Fruit fly (Drosophila melanogaster) whole organism, embryonic: ENCODE measurements around the gene CG42404.

Experiments used
- BtbVII ChIP-seq: fragments of 200-800 bp; sonication (Bioruptor generic); optimal IDR thresholded peaks from 3 replicates; lab custom pipeline; 2017; ENCODE audit warnings: missing biosample characterization, mild to moderate bottlenecking, missing genetic modification characterization
- CG11085 ChIP-seq: fragments of 200-800 bp; sonication (Bioruptor generic); IDR thresholded peaks from 2 replicates; pipeline ENCODE4 v1.3.6; 2022; ENCODE audit warnings: missing biosample characterization, missing genetic modification characterization
- CG11398 ChIP-seq: fragments of 200-800 bp; sonication (Bioruptor generic); optimal IDR thresholded peaks from 2 replicates; lab custom pipeline; 2016; ENCODE audit warnings: missing biosample characterization, missing genetic modification characterization
- CG13296 ChIP-seq: fragments of 200-800 bp; sonication (Bioruptor generic); optimal IDR thresholded peaks from 3 replicates; lab custom pipeline; 2018; ENCODE audit warnings: missing biosample characterization, mild to moderate bottlenecking, missing genetic modification characterization
- CG14965 ChIP-seq: fragments of 200-800 bp; sonication (Bioruptor generic); optimal IDR thresholded peaks from 2 replicates; lab custom pipeline; 2016; ENCODE audit warnings: missing biosample characterization, missing genetic modification characterization, borderline replicate concordance
- CG15011 ChIP-seq: fragments of 200-800 bp; sonication (Bioruptor generic); optimal IDR thresholded peaks from 3 replicates; lab custom pipeline; 2018; ENCODE audit warnings: missing biosample characterization, mild to moderate bottlenecking, missing genetic modification characterization
- CG17328 ChIP-seq: fragments of 200-800 bp; sonication (Bioruptor generic); IDR thresholded peaks from 2 replicates; pipeline ENCODE4 v1.3.6; 2022; ENCODE audit warnings: missing biosample characterization, missing genetic modification characterization
- CG18476 ChIP-seq: fragments of 200-800 bp; sonication (Bioruptor generic); optimal IDR thresholded peaks from 2 replicates; lab custom pipeline; 2016; ENCODE audit warnings: missing biosample characterization, mild to moderate bottlenecking, missing genetic modification characterization
- CG2678 ChIP-seq: fragments of 200-800 bp; sonication (Bioruptor generic); optimal IDR thresholded peaks from 3 replicates; lab custom pipeline; 2019; ENCODE audit warnings: missing biosample characterization, mild to moderate bottlenecking, missing genetic modification characterization, moderate library complexity
- CG2889 ChIP-seq: fragments of 200-800 bp; sonication (Bioruptor generic); IDR thresholded peaks from 3 replicates; pipeline ENCODE4 v1.3.6; 2022; ENCODE audit warnings: missing biosample characterization, missing genetic modification characterization
- CG32767 ChIP-seq: fragments of 200-800 bp; sonication (Bioruptor generic); IDR thresholded peaks from 2 replicates; pipeline ENCODE4 v1.3.6; 2022; ENCODE audit warnings: missing biosample characterization, missing genetic modification characterization
- CG34224 ChIP-seq: fragments of 200-800 bp; sonication (Bioruptor generic); IDR thresholded peaks from 3 replicates; pipeline ENCODE4 v1.3.6; 2022; ENCODE audit warnings: missing biosample characterization, missing genetic modification characterization; ENCODE audit not compliant: partially characterized antibody
- CG3995 ChIP-seq: fragments of 200-800 bp; sonication (Bioruptor generic); optimal IDR thresholded peaks from 3 replicates; lab custom pipeline; 2016; ENCODE audit warnings: missing biosample characterization, missing genetic modification characterization
- CG5953 ChIP-seq: fragments of 200-800 bp; sonication (Bioruptor generic); IDR thresholded peaks from 2 replicates; pipeline ENCODE4 v1.3.6; 2022; ENCODE audit warnings: missing biosample characterization, missing genetic modification characterization
- CG6272 ChIP-seq: fragments of 200-800 bp; sonication (Bioruptor generic); IDR thresholded peaks from 2 replicates; pipeline ENCODE4 v1.3.6; 2022; ENCODE audit warnings: missing biosample characterization, missing genetic modification characterization
- CG6765 ChIP-seq: fragments of 200-800 bp; sonication (Bioruptor generic); optimal IDR thresholded peaks from 3 replicates; lab custom pipeline; 2017; ENCODE audit warnings: missing biosample characterization, mild to moderate bottlenecking, missing genetic modification characterization
- CG7357 ChIP-seq: fragments of 200-800 bp; sonication (Bioruptor generic); IDR thresholded peaks from 3 replicates; pipeline ENCODE4 v1.3.6; 2022; ENCODE audit warnings: missing biosample characterization, missing genetic modification characterization
- CG8281 ChIP-seq: fragments of 200-800 bp; sonication (Bioruptor generic); optimal IDR thresholded peaks from 2 replicates; lab custom pipeline; 2018; ENCODE audit warnings: missing biosample characterization, mild to moderate bottlenecking, missing genetic modification characterization, moderate library complexity
- CG8359 ChIP-seq: fragments of 200-800 bp; sonication (Bioruptor generic); optimal IDR thresholded peaks from 2 replicates; lab custom pipeline; 2017; ENCODE audit warnings: missing biosample characterization, mild to moderate bottlenecking, missing genetic modification characterization, borderline replicate concordance
- CG8765 ChIP-seq: fragments of 200-800 bp; sonication (Bioruptor generic); IDR thresholded peaks from 2 replicates; pipeline ENCODE4 v1.3.6; 2022; ENCODE audit warnings: missing biosample characterization, missing genetic modification characterization
- CG9797 ChIP-seq: fragments of 200-800 bp; sonication (Bioruptor generic); optimal IDR thresholded peaks from 3 replicates; lab custom pipeline; 2018; ENCODE audit warnings: missing biosample characterization, mild to moderate bottlenecking, missing genetic modification characterization
- ERR ChIP-seq: fragments of 200-800 bp; sonication (Bioruptor generic); optimal IDR thresholded peaks from 2 replicates; lab custom pipeline; 2016; ENCODE audit warnings: missing biosample characterization, missing genetic modification characterization
- Eip74EF ChIP-seq, 2 experiments: fragments of 200-800 bp in 1 of 2; fragments of >200 bp in 1 of 2; sonication (Bioruptor generic) in 1 of 2; optimal IDR thresholded peaks; 2 replicates each; lab custom pipeline; 2017 to 2019; ENCODE audit warnings: missing biosample characterization in 2 of 2, missing genetic modification characterization in 2 of 2, mild to moderate bottlenecking in 1 of 2, moderate library complexity in 1 of 2
- GATAe ChIP-seq: fragments of 200-800 bp; sonication (Bioruptor generic); conservative IDR thresholded peaks from 2 replicates; pipeline ENCODE4 v1.3.6; 2022; ENCODE audit warnings: missing biosample characterization, missing genetic modification characterization
- H15 ChIP-seq: fragments of 200-800 bp; sonication (Bioruptor generic); IDR thresholded peaks from 3 replicates; pipeline ENCODE4 v1.3.6; 2022; ENCODE audit warnings: missing biosample characterization, missing genetic modification characterization
- Hr51 ChIP-seq, 2 experiments: fragments of 200-800 bp; sonication (Bioruptor generic); optimal IDR thresholded peaks; 2 replicates in 1 of 2; 3 replicates in 1 of 2; lab custom pipeline; 2016 to 2018; ENCODE audit warnings: missing biosample characterization in 2 of 2, missing genetic modification characterization in 2 of 2, mild to moderate bottlenecking in 1 of 2, moderate library complexity in 1 of 2
- Kr ChIP-seq: fragments of 200-800 bp; sonication (Bioruptor generic); optimal IDR thresholded peaks from 2 replicates; lab custom pipeline; 2017; ENCODE audit warnings: missing biosample characterization, mild to moderate bottlenecking, missing genetic modification characterization
- NfI ChIP-seq: fragments of 200-800 bp; sonication (Bioruptor generic); optimal IDR thresholded peaks from 3 replicates; lab custom pipeline; 2018; ENCODE audit warnings: missing biosample characterization, mild to moderate bottlenecking, missing genetic modification characterization, moderate library complexity
- Oli ChIP-seq: fragments of 200-800 bp; sonication (Bioruptor generic); optimal IDR thresholded peaks from 2 replicates; lab custom pipeline; 2018; ENCODE audit warnings: missing biosample characterization, mild to moderate bottlenecking, missing genetic modification characterization, moderate library complexity
- Sox100B ChIP-seq: fragments of 200-800 bp; sonication (Bioruptor generic); optimal IDR thresholded peaks from 3 replicates; lab custom pipeline; 2018; ENCODE audit warnings: missing biosample characterization, mild to moderate bottlenecking, missing genetic modification characterization
- ac ChIP-seq: fragments of 200-800 bp; sonication (Bioruptor generic); optimal IDR thresholded peaks from 3 replicates; lab custom pipeline; 2017; ENCODE audit warnings: missing biosample characterization, mild to moderate bottlenecking, missing genetic modification characterization
- ap ChIP-seq: fragments of 200-800 bp; sonication (Bioruptor generic); IDR thresholded peaks from 2 replicates; pipeline ENCODE4 v1.3.6; 2022; ENCODE audit warnings: missing biosample characterization, missing genetic modification characterization
- crc ChIP-seq: fragments of 200-800 bp; sonication (Bioruptor generic); optimal IDR thresholded peaks from 2 replicates; lab custom pipeline; 2016; ENCODE audit warnings: missing biosample characterization, missing genetic modification characterization
- dpn ChIP-seq, 2 experiments: fragments of 200-800 bp; sonication (Bioruptor generic); optimal IDR thresholded peaks; 3 replicates each; lab custom pipeline; 2016; ENCODE audit warnings: missing biosample characterization in 2 of 2, missing genetic modification characterization in 2 of 2
- dysf ChIP-seq: fragments of 200-800 bp; sonication (Bioruptor generic); IDR thresholded peaks from 3 replicates; pipeline ENCODE4 v1.3.6; 2022; ENCODE audit warnings: missing biosample characterization, missing genetic modification characterization
- en ChIP-seq: fragments of 200-800 bp; sonication (Bioruptor generic); optimal IDR thresholded peaks from 2 replicates; lab custom pipeline; 2016; ENCODE audit warnings: missing biosample characterization, missing genetic modification characterization
- eve ChIP-seq, 2 experiments: fragments of >200 bp; optimal IDR thresholded peaks; 2 replicates each; lab custom pipeline; 2017; ENCODE audit warnings: missing biosample characterization in 2 of 2, missing genetic modification characterization in 2 of 2
- fru ChIP-seq: fragments of >200 bp; optimal IDR thresholded peaks from 2 replicates; lab custom pipeline; 2017
- grau ChIP-seq: fragments of 200-800 bp; optimal IDR thresholded peaks from 3 replicates; lab custom pipeline; 2019; ENCODE audit warnings: missing biosample characterization, mild to moderate bottlenecking, missing genetic modification characterization, moderate library complexity
- hbn ChIP-seq: fragments of 200-800 bp; sonication (Bioruptor generic); IDR thresholded peaks from 2 replicates; pipeline ENCODE4 v1.3.6; 2022; ENCODE audit warnings: missing biosample characterization, missing genetic modification characterization; ENCODE audit not compliant: partially characterized antibody
- insv ChIP-seq, 2 experiments: fragments of 200-800 bp; sonication (Bioruptor generic); optimal IDR thresholded peaks; 3 replicates each; lab custom pipeline; 2016 to 2018; ENCODE audit warnings: missing biosample characterization in 2 of 2, missing genetic modification characterization in 2 of 2
- jumu ChIP-seq: fragments of 200-800 bp; sonication (Bioruptor generic); optimal IDR thresholded peaks from 3 replicates; lab custom pipeline; 2016; ENCODE audit warnings: missing biosample characterization, missing genetic modification characterization
- ken ChIP-seq: fragments of 200-800 bp; sonication (Bioruptor generic); IDR thresholded peaks from 3 replicates; pipeline ENCODE4 v1.3.6; 2022; ENCODE audit warnings: missing biosample characterization, missing genetic modification characterization
- lmd ChIP-seq: fragments of 200-800 bp; sonication (Bioruptor generic); IDR thresholded peaks from 2 replicates; pipeline ENCODE4 v1.3.6; 2022; ENCODE audit warnings: missing biosample characterization, missing genetic modification characterization
- maf-S ChIP-seq: fragments of 200-800 bp; sonication (Bioruptor generic); optimal IDR thresholded peaks from 2 replicates; lab custom pipeline; 2016; ENCODE audit warnings: missing biosample characterization, missing genetic modification characterization
- nom ChIP-seq: fragments of 200-800 bp; sonication (Bioruptor generic); optimal IDR thresholded peaks from 2 replicates; lab custom pipeline; 2017; ENCODE audit warnings: missing biosample characterization, missing genetic modification characterization, mild to moderate bottlenecking, moderate library complexity, missing genetic modification reagents
- pita ChIP-seq: fragments of 200-800 bp; sonication (Bioruptor generic); optimal IDR thresholded peaks from 2 replicates; lab custom pipeline; 2017; ENCODE audit warnings: missing biosample characterization, mild to moderate bottlenecking, missing genetic modification characterization
- sna ChIP-seq: fragments of 200-800 bp; sonication (Bioruptor generic); IDR thresholded peaks from 2 replicates; pipeline ENCODE4 v1.3.6; 2022; ENCODE audit warnings: missing biosample characterization, missing genetic modification characterization; ENCODE audit not compliant: partially characterized antibody
- tgo ChIP-seq: fragments of 200-800 bp; sonication (Bioruptor generic); IDR thresholded peaks from 3 replicates; pipeline ENCODE4 v1.3.6; 2022; ENCODE audit warnings: missing biosample characterization, missing genetic modification characterization
- unc-4 ChIP-seq: fragments of 200-800 bp; sonication (Bioruptor generic); IDR thresholded peaks from 2 replicates; pipeline ENCODE4 v1.3.6; 2022; ENCODE audit warnings: missing biosample characterization, missing genetic modification characterization; ENCODE audit not compliant: partially characterized antibody
- z ChIP-seq: fragments of 200-800 bp; sonication (Bioruptor generic); IDR thresholded peaks from 3 replicates; pipeline ENCODE4 v1.3.6; 2022; ENCODE audit warnings: missing biosample characterization, missing genetic modification characterization

Gene CG42404

DNA sequence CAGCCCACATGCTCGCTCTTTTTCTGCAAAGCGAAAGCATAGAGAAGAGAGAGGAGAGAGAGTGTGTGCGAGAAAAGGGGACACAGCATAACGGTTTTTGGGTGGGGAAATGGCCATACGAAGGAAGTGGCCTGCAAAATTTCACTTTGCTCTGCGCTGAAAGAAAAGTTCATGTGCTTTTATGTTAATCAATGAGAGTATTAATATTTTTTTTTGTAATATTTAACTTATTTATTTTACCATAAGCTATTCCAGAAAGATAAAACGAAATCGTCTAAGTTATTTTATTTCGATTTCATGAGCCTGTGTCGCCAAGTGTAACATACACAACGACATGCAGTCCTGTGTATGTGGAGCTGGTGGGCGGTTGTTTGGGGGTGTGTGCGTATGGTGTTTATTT lies 560 bp downstream of the CG42404 start (continued):
- no peak for TF ChIP-seq CG8281 (tag; lab: Kevin White, UChicago)
- TF ChIP-seq CG5953 (GFP tag; lab: Robert Waterston, UW): peak; percentile 54; the same call in 1 of the 2 replicates
- peak; percentile 52; the same call in 1 of the 2 replicates for TF ChIP-seq CG32767 (GFP tag; lab: Robert Waterston, UW)
- peak; percentile 47 for TF ChIP-seq CG6765
- TF ChIP-seq CG17328: peak; percentile 76
- TF ChIP-seq z (GFP tag; lab: Robert Waterston, UW): no peak
- TF ChIP-seq sna (GFP tag; lab: Robert Waterston, UW): no peak
- no peak for TF ChIP-seq en (GFP tag; lab: Kevin White, UChicago)
- no peak for TF ChIP-seq CG18476 (GFP tag; lab: Kevin White, UChicago)
- no peak for TF ChIP-seq Kr (GFP tag; lab: Kevin White, UChicago)
- TF ChIP-seq CG14965: no peak
- TF ChIP-seq CG3995 (GFP tag; lab: Kevin White, UChicago): no peak
- TF ChIP-seq unc-4 (GFP tag; lab: Robert Waterston, UW): no peak
- TF ChIP-seq dysf (GFP tag; lab: Robert Waterston, UW): peak; percentile 82
- no peak for TF ChIP-seq hbn
- no peak for TF ChIP-seq CG2678 (tag; lab: Kevin White, UChicago)
- no peak for TF ChIP-seq CG34224 (GFP tag; lab: Robert Waterston, UW)
- 0 out of 2 replicates have a peak, but pooled peaks have one; percentile 14 for TF ChIP-seq GATAe (GFP tag; lab: Robert Waterston, UW)
- TF ChIP-seq fru (lab: Kevin White, UChicago): no peak
- peak; percentile 61 for TF ChIP-seq ap (GFP tag; lab: Robert Waterston, UW)
- no peak for TF ChIP-seq CG11398 (GFP tag; lab: Kevin White, UChicago)
- TF ChIP-seq CG7357 (GFP tag; lab: Robert Waterston, UW): peak; percentile 48; the same call in 1 of the 3 replicates
- 0 out of 2 replicates have a peak, but pooled peaks have one; percentile 24 for TF ChIP-seq CG11085
- no peak for TF ChIP-seq Sox100B (GFP tag; lab: Kevin White, UChicago)
- TF ChIP-seq Eip74EF (GFP tag; optimal IDR thresholded peaks at IDR 0.05; lab: Kevin White, UChicago): no peak
- TF ChIP-seq CG15011 (GFP tag; lab: Kevin White, UChicago): no peak
- TF ChIP-seq tgo (GFP tag; lab: Robert Waterston, UW): peak; percentile 80
- no peak for TF ChIP-seq maf-S (GFP tag; lab: Kevin White, UChicago)
- no peak for TF ChIP-seq eve (GFP tag; optimal IDR thresholded peaks at IDR 0.05; lab: Kevin White, UChicago)
- TF ChIP-seq CG6272 (GFP tag; lab: Robert Waterston, UW): peak; percentile 53
- peak; percentile 73 for TF ChIP-seq H15 (GFP tag; lab: Robert Waterston, UW)
- no peak for TF ChIP-seq CG8765 (GFP tag; lab: Robert Waterston, UW)
- TF ChIP-seq pita (GFP tag; lab: Kevin White, UChicago): no peak
- TF ChIP-seq lmd (GFP tag; lab: Robert Waterston, UW): peak; percentile 65
- peak; percentile 73 for TF ChIP-seq BtbVII (GFP tag; lab: Kevin White, UChicago)
- 0 out of 3 replicates have a peak, but pooled peaks have one; percentile 66 for TF ChIP-seq CG2889 (GFP tag; lab: Robert Waterston, UW)
- TF ChIP-seq jumu: no peak
- peak in 1 of 2 experiments; percentile 30 for TF ChIP-seq Hr51 (GFP tag; optimal IDR thresholded peaks at IDR 0.05; lab: Kevin White, UChicago)
- peak in 1 of 2 experiments; percentile 49 for TF ChIP-seq dpn (GFP tag; optimal IDR thresholded peaks at IDR 0.05; lab: Kevin White, UChicago)
- no peak for TF ChIP-seq ERR (GFP tag; lab: Kevin White, UChicago)
- no peak for TF ChIP-seq crc (GFP tag; lab: Kevin White, UChicago)
- TF ChIP-seq CG9797: no peak
- peak; percentile 74 for TF ChIP-seq NfI (GFP tag; lab: Kevin White, UChicago)
- TF ChIP-seq insv (GFP tag; optimal IDR thresholded peaks at IDR 0.05; lab: Kevin White, UChicago): no peak
- TF ChIP-seq CG8359 (GFP tag; lab: Kevin White, UChicago): no peak
- no peak for TF ChIP-seq ac (GFP tag; lab: Kevin White, UChicago)
- peak; percentile 75 for TF ChIP-seq grau (tag; lab: Kevin White, UChicago)
- TF ChIP-seq Oli (tag; lab: Kevin White, UChicago): no peak
- no peak for TF ChIP-seq CG13296 (GFP tag; lab: Kevin White, UChicago)
- no peak for TF ChIP-seq nom (GFP tag; lab: Kevin White, UChicago)
- peak; percentile 65; the same call in 1 of the 3 replicates for TF ChIP-seq ken
